Fruit fly (Drosophila melanogaster): Measurements from ENCODE around the gene CG31464.
A peak's percentile ranks its signal among the peaks of the same experiment; 100 is the strongest.

Gene CG31464

dm6 chr3R:8243720-8244119 lies 47.3 kb upstream of the CG31464 start, which contains the start of the genes CG9636, CG18749 and CG33722 (continued):
- TF ChIP-seq CG13424 (tag; optimal IDR thresholded peaks at IDR 0.05), result peak; percentile 70
- peak; percentile 57 for TF ChIP-seq CG10543 (GFP tag; optimal IDR thresholded peaks at IDR 0.05)
- peak; percentile 26 for TF ChIP-seq CG9797 (GFP tag; optimal IDR thresholded peaks at IDR 0.05)
- no peak for TF ChIP-seq repo (GFP tag; optimal IDR thresholded peaks at IDR 0.05)
- no peak for TF ChIP-seq aop (GFP tag; IDR thresholded peaks at IDR 0.05)
- TF ChIP-seq Eip74EF (GFP tag; optimal IDR thresholded peaks at IDR 0.05), result peak in 1 of 2 experiments; percentile 65
- TF ChIP-seq stc (GFP tag; IDR thresholded peaks at IDR 0.05), result 0 out of 2 replicates have a peak, but pooled peaks have one; percentile 46
- peak; percentile 67 for TF ChIP-seq chn (GFP tag; optimal IDR thresholded peaks at IDR 0.05)
- peak; percentile 63 for TF ChIP-seq tap (tag; optimal IDR thresholded peaks at IDR 0.05)
- TF ChIP-seq CG12299 (tag; optimal IDR thresholded peaks at IDR 0.05), result peak; percentile 60
- peak; percentile 74 for TF ChIP-seq Fer1 (GFP tag; optimal IDR thresholded peaks at IDR 0.05)
- TF ChIP-seq pfk (GFP tag; optimal IDR thresholded peaks at IDR 0.05), result no peak
- TF ChIP-seq CG18619 (GFP tag; optimal IDR thresholded peaks at IDR 0.05), result peak; percentile 46
- TF ChIP-seq Hmr (GFP tag; optimal IDR thresholded peaks at IDR 0.05), result peak; percentile 70
- peak; percentile 12 for TF ChIP-seq CG9609 (GFP tag; optimal IDR thresholded peaks at IDR 0.05)
- peak; percentile 38 for TF ChIP-seq Asciz (GFP tag; optimal IDR thresholded peaks at IDR 0.05)
- peak; percentile 41 for TF ChIP-seq scrt (GFP tag; optimal IDR thresholded peaks at IDR 0.05)
- peak; percentile 24 for TF ChIP-seq Camta (GFP tag; optimal IDR thresholded peaks at IDR 0.05)
- TF ChIP-seq Sry-β (GFP tag; optimal IDR thresholded peaks at IDR 0.05), result peak; percentile 77
- peak; percentile 64; the same call in 2 of the 3 replicates for TF ChIP-seq CG11695 (GFP tag; IDR thresholded peaks at IDR 0.05)
- TF ChIP-seq Aef1 (GFP tag; IDR thresholded peaks at IDR 0.05), result peak; percentile 61; the same call in 2 of the 3 replicates
- TF ChIP-seq CG33557 (GFP tag; optimal IDR thresholded peaks at IDR 0.05), result peak; percentile 74
- peak; percentile 89 for TF ChIP-seq bbx (GFP tag; IDR thresholded peaks at IDR 0.05; ENCODE audit: partially characterized antibody)
- TF ChIP-seq Side (GFP tag; optimal IDR thresholded peaks at IDR 0.05), result peak; percentile 56
- peak; percentile 81 for TF ChIP-seq Sry-δ (GFP tag; optimal IDR thresholded peaks at IDR 0.05)
- TF ChIP-seq Six4 (GFP tag; optimal IDR thresholded peaks at IDR 0.05), result peak; percentile 54
- peak; percentile 91 for TF ChIP-seq CG6791 (GFP tag; IDR thresholded peaks at IDR 0.05; ENCODE audit: partially characterized antibody)
- peak; percentile 37; the same call in 1 of the 3 replicates for TF ChIP-seq zfh1 (GFP tag; IDR thresholded peaks at IDR 0.05)
- TF ChIP-seq Meics (GFP tag; optimal IDR thresholded peaks at IDR 0.05), result peak; percentile 60
- TF ChIP-seq ham (GFP tag; IDR thresholded peaks at IDR 0.05), result no peak
- TF ChIP-seq CG1233 (GFP tag; optimal IDR thresholded peaks at IDR 0.05), result peak; percentile 44
- no peak for TF ChIP-seq pum (GFP tag; optimal IDR thresholded peaks at IDR 0.05)

- TF ChIP-seq CG1529 (GFP tag; optimal IDR thresholded peaks at IDR 0.05), result no peak
- no peak for TF ChIP-seq NK7.1 (GFP tag; optimal IDR thresholded peaks at IDR 0.05)
- TF ChIP-seq CG11247 (GFP tag; IDR thresholded peaks at IDR 0.05), result no peak
- TF ChIP-seq onecut (GFP tag; IDR thresholded peaks at IDR 0.05), result no peak
- no peak for TF ChIP-seq CG10147 (GFP tag; optimal IDR thresholded peaks at IDR 0.05)
- no peak for TF ChIP-seq CG13424 (tag; optimal IDR thresholded peaks at IDR 0.05)
- TF ChIP-seq E2f1 (GFP tag; IDR thresholded peaks at IDR 0.05), result no peak
- TF ChIP-seq HmgD (GFP tag; optimal IDR thresholded peaks at IDR 0.05), result no peak
- no peak for TF ChIP-seq Fer1 (GFP tag; optimal IDR thresholded peaks at IDR 0.05)
- no peak for TF ChIP-seq CG4820 (GFP tag; optimal IDR thresholded peaks at IDR 0.05)
- no peak for TF ChIP-seq slou (GFP tag; optimal IDR thresholded peaks at IDR 0.05)
- no peak for TF ChIP-seq dati (GFP tag; IDR thresholded peaks at IDR 0.05)
- no peak for TF ChIP-seq hb (GFP tag; IDR thresholded peaks at IDR 0.05; ENCODE audit: partially characterized antibody)
- TF ChIP-seq H15 (GFP tag; IDR thresholded peaks at IDR 0.05), result no peak
- no peak for TF ChIP-seq seq (GFP tag; IDR thresholded peaks at IDR 0.05)
- no peak for TF ChIP-seq CG16863 (GFP tag; optimal IDR thresholded peaks at IDR 0.05)
These were observed 42.9 kb upstream of the CG31464 start, which contains the start of gene CG15864 for dm6 chr3R:8248138-8248537. CG15864 (plus strand) TSS chr3R:8248438.
